Worm (Caenorhabditis elegans): ENCODE measurements around the gene ooc-3.
A peak's percentile ranks its signal among the peaks of the same experiment; 100 is the strongest.

The ooc-3 gene

ce11 chrII:11467541-11467940 is 27.6 kb downstream of the ooc-3 start, which contains the start of gene klp-17:
klp-17 (minus strand) TSS chrII:11467641.
- no peak for TF ChIP-seq jun-1 (tag; optimal IDR thresholded peaks at IDR 0.05)
- no peak for TF ChIP-seq fkh-2 (tag; optimal IDR thresholded peaks at IDR 0.05)
- TF ChIP-seq mdl-1 (tag; optimal IDR thresholded peaks at IDR 0.05) = no peak
- TF ChIP-seq ceh-16 (tag; optimal IDR thresholded peaks at IDR 0.05) = no peak
- TF ChIP-seq nhr-28 (tag; optimal IDR thresholded peaks at IDR 0.05) = no peak
- TF ChIP-seq eor-1 (tag; optimal IDR thresholded peaks at IDR 0.05) = no peak
- no peak for TF ChIP-seq zag-1 (tag; optimal IDR thresholded peaks at IDR 0.05)
- TF ChIP-seq ztf-4 (tag; optimal IDR thresholded peaks at IDR 0.05) = no peak
- no peak for TF ChIP-seq nhr-237 (tag; optimal IDR thresholded peaks at IDR 0.05)
- no peak for TF ChIP-seq fos-1 (tag; optimal IDR thresholded peaks at IDR 0.05)
- TF ChIP-seq elt-3 (tag; optimal IDR thresholded peaks at IDR 0.05) = no peak
- TF ChIP-seq nhr-77 (tag; optimal IDR thresholded peaks at IDR 0.05) = no peak
- TF ChIP-seq unc-39 (tag; optimal IDR thresholded peaks at IDR 0.05) = no peak
- no peak for TF ChIP-seq daf-12 (tag; optimal IDR thresholded peaks at IDR 0.05)

- TF ChIP-seq nhr-23 (tag; optimal IDR thresholded peaks at IDR 0.05) = peak; percentile 71
- peak; percentile 55 for TF ChIP-seq egl-5 (tag; optimal IDR thresholded peaks at IDR 0.05)
- no peak for TF ChIP-seq nhr-67 (tag; optimal IDR thresholded peaks at IDR 0.05)
- TF ChIP-seq lsy-12 (tag; optimal IDR thresholded peaks at IDR 0.05) = no peak
- TF ChIP-seq unc-39 (tag; optimal IDR thresholded peaks at IDR 0.05) = no peak
- no peak for TF ChIP-seq lin-39 (tag; optimal IDR thresholded peaks at IDR 0.05)
- TF ChIP-seq ceh-9 (tag; optimal IDR thresholded peaks at IDR 0.05) = no peak
- peak; percentile 53 for TF ChIP-seq fkh-2 (tag; optimal IDR thresholded peaks at IDR 0.05)
- TF ChIP-seq mml-1 (tag; optimal IDR thresholded peaks at IDR 0.05) = no peak
- no peak for TF ChIP-seq fkh-10 (GFP tag; optimal IDR thresholded peaks at IDR 0.05)
- no peak for TF ChIP-seq egl-27 (tag; optimal IDR thresholded peaks at IDR 0.05)
- TF ChIP-seq ZK546.5 (tag; optimal IDR thresholded peaks at IDR 0.05) = no peak
- TF ChIP-seq elt-3 (tag; optimal IDR thresholded peaks at IDR 0.05) = no peak
- no peak for TF ChIP-seq nhr-28 (tag; optimal IDR thresholded peaks at IDR 0.05)
- no peak for TF ChIP-seq fos-1 (tag; optimal IDR thresholded peaks at IDR 0.05)
- TF ChIP-seq lin-15B (tag; optimal IDR thresholded peaks at IDR 0.05) = peak; percentile 28
- TF ChIP-seq elt-1 (tag; optimal IDR thresholded peaks at IDR 0.05) = peak; percentile 34
- peak; percentile 83 for TF ChIP-seq nhr-25 (tag; optimal IDR thresholded peaks at IDR 0.05)
- no peak for TF ChIP-seq mdl-1 (tag; optimal IDR thresholded peaks at IDR 0.05)
- peak; percentile 70 for TF ChIP-seq pha-4 (tag; optimal IDR thresholded peaks at IDR 0.05)
- TF ChIP-seq R02D3.7 (tag; optimal IDR thresholded peaks at IDR 0.05) = peak; percentile 35
- peak; percentile 73 for TF ChIP-seq nhr-43 (tag; optimal IDR thresholded peaks at IDR 0.05; ENCODE audit: poor library complexity, severe bottlenecking)
- peak; percentile 76 for TF ChIP-seq elt-2 (tag; optimal IDR thresholded peaks at IDR 0.05)
- peak; percentile 70 for TF ChIP-seq ceh-28 (tag; optimal IDR thresholded peaks at IDR 0.05)
- TF ChIP-seq nhr-77 (tag; optimal IDR thresholded peaks at IDR 0.05) = no peak
- peak; percentile 61 for TF ChIP-seq nfya-1 (tag; optimal IDR thresholded peaks at IDR 0.05; ENCODE audit: insufficient read depth)
- TF ChIP-seq hmg-11 (tag; optimal IDR thresholded peaks at IDR 0.05) = peak; percentile 60
- no peak for TF ChIP-seq daf-12 (tag; optimal IDR thresholded peaks at IDR 0.05)
- TF ChIP-seq tbx-2 (tag; optimal IDR thresholded peaks at IDR 0.05) = no peak
- no peak for TF ChIP-seq eor-1 (tag; optimal IDR thresholded peaks at IDR 0.05)
- no peak for TF ChIP-seq ama-1 (optimal IDR thresholded peaks at IDR 0.05)
- peak; percentile 29 for TF ChIP-seq snpc-4 (tag; optimal IDR thresholded peaks at IDR 0.05)
- no peak for TF ChIP-seq ceh-16 (tag; optimal IDR thresholded peaks at IDR 0.05)
- TF ChIP-seq sea-2 (GFP tag; optimal IDR thresholded peaks at IDR 0.05) = no peak
- TF ChIP-seq zag-1 (tag; optimal IDR thresholded peaks at IDR 0.05) = no peak
- TF ChIP-seq pqm-1 (tag; optimal IDR thresholded peaks at IDR 0.05) = peak; percentile 82
- peak; percentile 47 for TF ChIP-seq jun-1 (tag; optimal IDR thresholded peaks at IDR 0.05)
- no peak for TF ChIP-seq ztf-11 (tag; optimal IDR thresholded peaks at IDR 0.05)
These were observed 30.6 kb downstream of the ooc-3 start, which contains the start of the genes aars-1 and rga-1 for ce11 chrII:11464427-11464944. aars-1 (minus strand) TSS chrII:11464497. rga-1 (plus strand) TSS chrII:11464894.

- no peak for TF ChIP-seq elt-1 (tag; optimal IDR thresholded peaks at IDR 0.05)
- TF ChIP-seq lin-15B (tag; optimal IDR thresholded peaks at IDR 0.05) = peak; percentile 28
- peak; percentile 81 for TF ChIP-seq R02D3.7 (tag; optimal IDR thresholded peaks at IDR 0.05)
These were observed 31.2 kb downstream of the ooc-3 start for ce11 chrII:11463899-11464298.
